Worm (Caenorhabditis elegans) whole organism, L4 larva: Measurements from ENCODE around the gene F10E9.3.
A peak's percentile ranks its signal among the peaks of the same experiment; 100 is the strongest.

Experiments used
- D1046.2 ChIP-seq: fragments of 200-800 bp; sonication (Bioruptor generic); IDR thresholded peaks from 2 replicates; pipeline ENCODE4 v1.3.6; 2022; ENCODE audit warnings: missing genetic modification characterization, missing compliant biosample characterization
- F10B5.3 ChIP-seq: sonication (generic microtip); optimal IDR thresholded peaks from 2 replicates; lab custom pipeline; 2016; ENCODE audit warnings: mild to moderate bottlenecking, missing genetic modification characterization, missing compliant biosample characterization
- F37D6.2 ChIP-seq: sonication (generic microtip); optimal IDR thresholded peaks from 2 replicates; lab custom pipeline; 2016; ENCODE audit warnings: mild to moderate bottlenecking, missing genetic modification characterization, missing compliant biosample characterization
- Y105C5A.15 ChIP-seq: fragments of 200-800 bp; sonication (Bioruptor generic); IDR thresholded peaks from 2 replicates; pipeline ENCODE4 v1.3.6; 2022; ENCODE audit warnings: missing genetic modification characterization, missing compliant biosample characterization
- ZK337.2 ChIP-seq: fragments of 200-800 bp; sonication (Bioruptor generic); IDR thresholded peaks from 2 replicates; pipeline ENCODE4 v1.3.6; 2022; ENCODE audit warnings: missing genetic modification reagents, missing genetic modification characterization, missing compliant biosample characterization
- aha-1 ChIP-seq: fragments of 150-350 bp; peaks from one replicate; lab custom pipeline; 2014; ENCODE audit warnings: missing biosample characterization, missing genetic modification characterization
- attf-4 ChIP-seq: sonication (generic microtip); optimal IDR thresholded peaks from 3 replicates; lab custom pipeline; 2017; ENCODE audit warnings: missing biosample characterization, missing genetic modification characterization
- ceh-44 ChIP-seq: fragments of 200-800 bp; sonication (Bioruptor generic); IDR thresholded peaks from 2 replicates; pipeline ENCODE4 v1.3.6; 2022; ENCODE audit warnings: missing genetic modification reagents, missing genetic modification characterization, missing compliant biosample characterization
- ceh-62 ChIP-seq: sonication (generic microtip); optimal IDR thresholded peaks from 2 replicates; lab custom pipeline; 2017; ENCODE audit warnings: missing biosample characterization, missing genetic modification characterization
- cey-2 ChIP-seq: sonication (generic microtip); optimal IDR thresholded peaks from 3 replicates; lab custom pipeline; 2017; ENCODE audit warnings: missing genetic modification characterization, mild to moderate bottlenecking, missing compliant biosample characterization, antibody characterized with exemption, borderline replicate concordance; ENCODE audit not compliant: insufficient read depth
- ctbp-1 ChIP-seq: fragments of 200-800 bp; sonication (Bioruptor generic); IDR thresholded peaks from 2 replicates; pipeline ENCODE4 v1.3.6; 2022; ENCODE audit warnings: missing genetic modification reagents, missing genetic modification characterization, missing compliant biosample characterization
- daf-19 ChIP-seq: fragments of 200-800 bp; sonication (Bioruptor generic); conservative IDR thresholded peaks from 2 replicates; pipeline ENCODE4 v1.3.6; 2022; ENCODE audit warnings: missing genetic modification characterization, missing compliant biosample characterization
- dmd-9 ChIP-seq: fragments of 200-800 bp; sonication (Bioruptor generic); IDR thresholded peaks from 2 replicates; pipeline ENCODE4 v1.3.6; 2022; ENCODE audit warnings: missing genetic modification reagents, missing genetic modification characterization, missing compliant biosample characterization
- dve-1 ChIP-seq: sonication (generic microtip); optimal IDR thresholded peaks from 2 replicates; lab custom pipeline; 2017; ENCODE audit warnings: antibody characterized with exemption, mild to moderate bottlenecking, missing genetic modification characterization, missing compliant biosample characterization; ENCODE audit not compliant: insufficient read depth
- hlh-30 ChIP-seq: sonication (generic microtip); optimal IDR thresholded peaks from 2 replicates; lab custom pipeline; 2017; ENCODE audit warnings: antibody characterized with exemption, mild to moderate bottlenecking, missing genetic modification characterization, missing compliant biosample characterization; ENCODE audit not compliant: insufficient read depth
- lin-13 ChIP-seq: fragments of 150-350 bp; optimal IDR thresholded peaks from 2 replicates; lab custom pipeline; 2014; ENCODE audit warnings: missing biosample characterization, missing genetic modification reagents, missing genetic modification characterization
- madf-5 ChIP-seq, 2 experiments: fragments of 200-800 bp; sonication (Bioruptor generic); IDR thresholded peaks; 2 replicates each; pipeline ENCODE4 v1.3.6; 2022; ENCODE audit warnings: missing compliant biosample characterization in 2 of 2, missing genetic modification characterization in 2 of 2
- madf-9 ChIP-seq: fragments of 200-800 bp; sonication (Bioruptor generic); conservative IDR thresholded peaks from 2 replicates; pipeline ENCODE4 v1.3.6; 2022; ENCODE audit warnings: missing genetic modification reagents, missing genetic modification characterization, missing compliant biosample characterization
- mep-1 ChIP-seq: fragments of 150-350 bp; sonication (generic microtip); optimal IDR thresholded peaks from 3 replicates; lab custom pipeline; 2014; ENCODE audit warnings: missing biosample characterization, missing genetic modification characterization
- nhr-10 ChIP-seq: fragments of 150-350 bp; optimal IDR thresholded peaks from 2 replicates; lab custom pipeline; 2014; ENCODE audit warnings: missing biosample characterization, missing genetic modification characterization
- nhr-11 ChIP-seq: fragments of 150-350 bp; optimal IDR thresholded peaks from 2 replicates; lab custom pipeline; 2014; ENCODE audit warnings: missing biosample characterization, missing genetic modification characterization
- nhr-28 ChIP-seq: fragments of 150-350 bp; optimal IDR thresholded peaks from 2 replicates; lab custom pipeline; 2014; ENCODE audit warnings: missing biosample characterization, missing genetic modification characterization
- nhr-41 ChIP-seq: fragments of 200-800 bp; sonication (Bioruptor generic); IDR thresholded peaks from 2 replicates; pipeline ENCODE4 v1.3.6; 2022; ENCODE audit warnings: missing genetic modification reagents, missing genetic modification characterization, missing compliant biosample characterization
- nhr-76 ChIP-seq: fragments of 150-350 bp; optimal IDR thresholded peaks from 2 replicates; lab custom pipeline; 2014; ENCODE audit warnings: missing biosample characterization, missing genetic modification characterization
- php-3 ChIP-seq: fragments of 200-800 bp; sonication (Bioruptor generic); IDR thresholded peaks from 2 replicates; pipeline ENCODE4 v1.3.6; 2022; ENCODE audit warnings: missing genetic modification reagents, missing genetic modification characterization, missing compliant biosample characterization
- saeg-2 ChIP-seq: fragments of 200-800 bp; sonication (Bioruptor generic); IDR thresholded peaks from 2 replicates; pipeline ENCODE4 v1.3.6; 2022; ENCODE audit warnings: missing genetic modification reagents, missing genetic modification characterization, missing compliant biosample characterization
- set-16 ChIP-seq: fragments of 200-800 bp; sonication (Bioruptor generic); IDR thresholded peaks from 2 replicates; pipeline ENCODE4 v1.3.6; 2022; ENCODE audit warnings: missing genetic modification reagents, missing genetic modification characterization, missing compliant biosample characterization
- tag-97 ChIP-seq: fragments of 200-800 bp; sonication (Bioruptor generic); IDR thresholded peaks from 2 replicates; pipeline ENCODE4 v1.3.6; 2022; ENCODE audit warnings: missing genetic modification characterization, missing compliant biosample characterization
- tra-1 ChIP-seq: fragments of 200-800 bp; sonication (Bioruptor generic); IDR thresholded peaks from 2 replicates; pipeline ENCODE4 v1.3.6; 2022; ENCODE audit warnings: missing genetic modification reagents, missing genetic modification characterization, missing compliant biosample characterization
- unc-130 ChIP-seq: sonication (generic microtip); optimal IDR thresholded peaks from 2 replicates; lab custom pipeline; 2016; ENCODE audit warnings: missing genetic modification reagents, missing genetic modification characterization, missing compliant biosample characterization
- unc-62 ChIP-seq, 3 experiments: fragments of 150-350 bp in 1 of 3; sonication (generic microtip); optimal IDR thresholded peaks in 2 of 3; peaks in 1 of 3; 1 replicate in 1 of 3; 2 replicates in 2 of 3; lab custom pipeline; 2014 to 2017; ENCODE audit warnings: missing biosample characterization in 3 of 3, missing genetic modification characterization in 3 of 3, missing genetic modification reagents in 3 of 3, missing genotype in 1 of 3
- zag-1 ChIP-seq: fragments of 150-350 bp; optimal IDR thresholded peaks from 2 replicates; lab custom pipeline; 2014; ENCODE audit warnings: missing biosample characterization, missing genetic modification characterization
- zfp-2 ChIP-seq: sonication (generic microtip); optimal IDR thresholded peaks from 2 replicates; lab custom pipeline; 2016; ENCODE audit warnings: mild to moderate bottlenecking, missing genetic modification characterization, missing compliant biosample characterization
- zip-2 ChIP-seq: fragments of 150-350 bp; optimal IDR thresholded peaks from 2 replicates; lab custom pipeline; 2014; ENCODE audit warnings: missing biosample characterization, missing genetic modification characterization

F10E9.3 gene

DNA sequence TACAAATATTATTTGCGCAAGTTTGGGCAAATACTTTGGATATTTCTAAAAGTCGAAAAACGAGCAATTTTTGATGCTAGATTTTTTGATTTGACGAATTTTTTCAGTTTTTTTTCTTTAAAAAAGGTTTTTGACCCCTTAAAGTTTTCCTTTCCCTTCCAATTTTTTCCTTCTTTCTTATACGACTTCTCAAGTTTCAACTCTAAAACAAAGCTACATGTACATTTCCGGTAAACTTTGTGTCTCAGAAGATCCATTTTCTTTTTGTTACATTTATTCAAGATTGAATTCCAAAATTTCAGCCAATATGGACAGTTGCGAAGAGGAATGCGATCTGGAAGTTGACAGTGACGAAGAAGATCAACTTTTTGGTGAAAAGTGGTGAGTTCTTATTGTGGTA is 32.0 kb upstream of the F10E9.3 start, which contains the start of gene mig-10:
TSS of gene mig-10 (plus strand) at position 301 of the 400 bp plus-strand sequence.
- TF ChIP-seq cey-2 = no peak
- no peak for TF ChIP-seq nhr-41 (GFP tag; lab: Robert Waterston, UW)
- TF ChIP-seq dmd-9 = no peak
- no peak for TF ChIP-seq mep-1 (tag; lab: Kevin White, UChicago)
- no peak for TF ChIP-seq php-3 (GFP tag; lab: Robert Waterston, UW)
- no peak for TF ChIP-seq ceh-44
- no peak for TF ChIP-seq zfp-2

DNA sequence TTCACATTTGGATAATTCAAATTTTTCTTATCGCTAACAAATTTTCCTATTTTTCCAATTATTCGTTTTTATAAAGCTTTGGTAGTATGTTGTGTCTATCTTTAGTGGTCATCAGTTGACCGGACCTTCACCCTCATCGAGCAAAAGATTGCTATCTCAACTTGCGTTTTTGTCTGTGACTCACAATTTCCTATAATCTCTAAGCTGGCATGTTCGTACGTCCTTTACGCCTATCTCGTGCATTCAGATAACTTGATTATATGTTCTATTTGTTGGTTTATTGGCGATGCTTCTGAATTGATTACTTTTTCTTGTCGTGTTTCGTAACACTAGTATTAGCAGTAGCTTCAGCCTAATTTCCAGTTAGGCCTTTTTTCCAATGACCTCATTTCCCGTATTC is 31.2 kb upstream of the F10E9.3 start:
- TF ChIP-seq nhr-11 (tag; lab: Kevin White, UChicago) (no peak), ctbp-1 (GFP tag; lab: Robert Waterston, UW) (no peak), set-16 (GFP tag; lab: Robert Waterston, UW) (no peak), tra-1 (no peak), F10B5.3 (tag; lab: Kevin White, UChicago) (no peak), D1046.2 (GFP tag; lab: Robert Waterston, UW) (no peak), saeg-2 (GFP tag; lab: Robert Waterston, UW) (no peak), unc-130 (GFP tag; lab: Kevin White, UChicago) (no peak), lin-13 (GFP tag; lab: Kevin White, UChicago) (no peak)

DNA sequence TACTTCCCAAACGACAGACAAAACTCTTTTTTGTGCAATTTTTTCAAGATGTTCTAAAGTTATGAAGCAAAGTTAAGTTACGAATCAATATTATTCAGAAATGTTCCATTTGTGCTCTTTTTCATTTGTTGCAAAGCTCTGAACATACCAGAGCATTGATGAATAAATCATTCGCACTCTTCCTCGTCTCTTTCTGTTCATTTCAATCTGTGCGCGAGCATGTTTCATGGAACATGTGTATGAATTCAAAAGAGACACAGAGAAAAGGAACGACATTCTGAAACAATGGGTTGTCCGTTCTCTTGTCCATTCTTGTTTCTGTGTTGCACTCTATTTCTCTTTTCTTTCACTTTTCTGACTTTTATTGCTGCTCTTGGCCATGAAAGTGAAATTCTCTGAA is 30.5 kb upstream of the F10E9.3 start:
- peak in 1 of 2 experiments; percentile 94 for TF ChIP-seq unc-62 (GFP tag; optimal IDR thresholded peaks at IDR 0.05 in 1 of 2; lab: Kevin White, UChicago)
- no peak for TF ChIP-seq unc-62 (tag; optimal IDR thresholded peaks at IDR 0.05; lab: Kevin White, UChicago)
- TF ChIP-seq aha-1 (tag; lab: Kevin White, UChicago) = peak; percentile 99
- no peak for TF ChIP-seq ceh-62 (tag; lab: Kevin White, UChicago)
- TF ChIP-seq, all 104 proteins: peak for 2

DNA sequence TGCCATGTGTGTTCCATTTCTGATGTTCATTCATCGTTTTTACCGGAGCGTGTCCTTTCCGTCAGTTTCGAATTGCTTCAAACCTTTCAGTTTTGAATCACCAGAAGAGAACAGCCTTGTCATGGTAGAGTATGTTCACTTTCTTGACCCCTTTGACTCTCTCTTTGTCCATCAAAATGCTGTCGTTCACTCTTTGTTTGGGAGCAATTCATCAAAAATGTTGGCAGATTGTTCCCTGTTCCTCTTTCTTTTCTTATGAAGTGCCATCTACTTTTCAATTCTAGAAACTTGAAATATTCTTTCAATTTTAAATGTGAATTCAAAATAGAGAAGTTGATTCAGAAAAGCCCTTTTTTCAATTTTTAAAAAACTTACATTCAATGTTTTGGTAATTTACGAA is 29.5 kb upstream of the F10E9.3 start:
- TF ChIP-seq unc-62 (GFP tag; optimal IDR thresholded peaks at IDR 0.05 in 1 of 2; lab: Kevin White, UChicago) (peak in 1 of 2 experiments; percentile 92), unc-62 (tag; optimal IDR thresholded peaks at IDR 0.05; lab: Kevin White, UChicago) (no peak), madf-5 (GFP tag; IDR thresholded peaks at IDR 0.05; lab: Robert Waterston, UW) (no peak)

DNA sequence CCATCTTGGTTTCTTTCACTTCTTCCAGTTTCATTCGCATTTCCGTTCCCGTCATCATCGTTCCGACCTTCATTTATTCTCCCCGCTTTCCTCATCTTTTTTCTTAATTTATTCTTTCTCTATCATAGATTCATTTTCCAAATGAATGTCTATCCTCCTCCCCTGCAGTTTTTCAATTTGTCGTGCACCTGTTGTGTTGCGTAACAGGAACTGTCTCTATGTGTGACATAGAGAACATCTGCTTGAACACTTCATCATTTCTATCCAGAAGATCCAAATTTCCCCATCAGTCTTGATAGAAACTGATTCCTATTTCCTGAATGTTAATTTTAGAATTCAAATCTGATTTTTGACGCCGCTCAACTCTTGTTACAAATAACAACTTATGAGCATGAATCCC is 27.3 kb upstream of the F10E9.3 start:
- no peak for TF ChIP-seq F37D6.2
- TF ChIP-seq hlh-30 (tag; lab: Kevin White, UChicago) = no peak
- TF ChIP-seq attf-4 = no peak
- no peak for TF ChIP-seq nhr-10 (tag; lab: Kevin White, UChicago)
- no peak for TF ChIP-seq ctbp-1 (GFP tag; lab: Robert Waterston, UW)
- no peak for TF ChIP-seq nhr-11 (tag; lab: Kevin White, UChicago)
- TF ChIP-seq tag-97 (GFP tag; lab: Robert Waterston, UW) = no peak
- no peak for TF ChIP-seq zip-2
- no peak for TF ChIP-seq nhr-76 (tag; lab: Kevin White, UChicago)
- no peak for TF ChIP-seq Y105C5A.15 (GFP tag; lab: Robert Waterston, UW)
- no peak for TF ChIP-seq madf-9 (GFP tag; lab: Robert Waterston, UW)
- no peak for TF ChIP-seq ZK337.2 (GFP tag; lab: Robert Waterston, UW)
- no peak for TF ChIP-seq daf-19 (GFP tag; lab: Robert Waterston, UW)
- TF ChIP-seq nhr-28 (tag; lab: Kevin White, UChicago) = no peak
- no peak for TF ChIP-seq zag-1
- TF ChIP-seq dve-1 = no peak
